Worm (Caenorhabditis elegans) whole organism, L4 larva: ENCODE data around the gene F43C9.1.

Experiments
- D1046.2 ChIP-seq: fragments of 200-800 bp; sonication (Bioruptor generic); IDR thresholded peaks from 2 replicates; pipeline ENCODE4 v1.3.6; 2022; ENCODE audit warnings: missing genetic modification characterization, missing compliant biosample characterization
- F37D6.2 ChIP-seq: sonication (generic microtip); optimal IDR thresholded peaks from 2 replicates; lab custom pipeline; 2016; ENCODE audit warnings: mild to moderate bottlenecking, missing genetic modification characterization, missing compliant biosample characterization
- T20F7.1 ChIP-seq: fragments of 200-800 bp; sonication (Bioruptor generic); optimal IDR thresholded peaks from 2 replicates; lab custom pipeline; 2018; ENCODE audit warnings: mild to moderate bottlenecking, missing genetic modification characterization, missing compliant biosample characterization
- T26A8.4 ChIP-seq: fragments of 200-800 bp; sonication (Bioruptor generic); IDR thresholded peaks from 2 replicates; pipeline ENCODE4 v1.3.6; 2022; ENCODE audit warnings: missing genetic modification characterization, missing compliant biosample characterization
- Y75B8A.6 ChIP-seq: fragments of 200-800 bp; sonication (Bioruptor generic); IDR thresholded peaks from 2 replicates; pipeline ENCODE4 v1.3.6; 2022; ENCODE audit warnings: missing genetic modification reagents, missing genetic modification characterization, missing compliant biosample characterization
- ZK546.5 ChIP-seq, 2 experiments: sonication (generic microtip); optimal IDR thresholded peaks; 2 replicates each; lab custom pipeline; 2017; ENCODE audit warnings: missing biosample characterization in 2 of 2, missing genetic modification characterization in 2 of 2
- arid-1 ChIP-seq: fragments of 200-800 bp; sonication (Bioruptor generic); conservative IDR thresholded peaks from 2 replicates; pipeline ENCODE4 v1.3.6; 2022; ENCODE audit warnings: missing genetic modification reagents, missing genetic modification characterization, missing compliant biosample characterization
- ceh-20 ChIP-seq: fragments of 200-800 bp; sonication (Bioruptor generic); IDR thresholded peaks from 2 replicates; pipeline ENCODE4 v1.3.6; 2022; ENCODE audit warnings: missing genetic modification reagents, missing genetic modification characterization, missing compliant biosample characterization
- ceh-44 ChIP-seq: fragments of 200-800 bp; sonication (Bioruptor generic); IDR thresholded peaks from 2 replicates; pipeline ENCODE4 v1.3.6; 2022; ENCODE audit warnings: missing genetic modification reagents, missing genetic modification characterization, missing compliant biosample characterization
- daf-12 ChIP-seq: fragments of 150-350 bp; optimal IDR thresholded peaks from 2 replicates; lab custom pipeline; 2014; ENCODE audit warnings: missing biosample characterization, missing genetic modification reagents, missing genetic modification characterization
- daf-16 ChIP-seq, 3 experiments: sonication (generic microtip); optimal IDR thresholded peaks; 2 replicates each; lab custom pipeline; 2016 to 2017; ENCODE audit warnings: missing genetic modification characterization in 3 of 3, missing genetic modification reagents in 3 of 3, mild to moderate bottlenecking in 2 of 3, missing compliant biosample characterization in 2 of 3, missing biosample characterization in 1 of 3, moderate library complexity in 1 of 3
- daf-8 ChIP-seq: fragments of 200-800 bp; sonication (Bioruptor generic); IDR thresholded peaks from 2 replicates; pipeline ENCODE4 v1.3.6; 2022; ENCODE audit warnings: missing genetic modification characterization, missing compliant biosample characterization
- dmd-6 ChIP-seq: fragments of 200-800 bp; sonication (Bioruptor generic); IDR thresholded peaks from 2 replicates; pipeline ENCODE4 v1.3.6; 2022; ENCODE audit warnings: missing genetic modification reagents, missing genetic modification characterization, missing compliant biosample characterization
- dmd-8 ChIP-seq: fragments of 200-800 bp; sonication (Bioruptor generic); IDR thresholded peaks from 2 replicates; pipeline ENCODE4 v1.3.6; 2022; ENCODE audit warnings: missing genetic modification characterization, missing compliant biosample characterization
- dmd-9 ChIP-seq: fragments of 200-800 bp; sonication (Bioruptor generic); IDR thresholded peaks from 2 replicates; pipeline ENCODE4 v1.3.6; 2022; ENCODE audit warnings: missing genetic modification reagents, missing genetic modification characterization, missing compliant biosample characterization
- dve-1 ChIP-seq: sonication (generic microtip); optimal IDR thresholded peaks from 2 replicates; lab custom pipeline; 2017; ENCODE audit warnings: antibody characterized with exemption, mild to moderate bottlenecking, missing genetic modification characterization, missing compliant biosample characterization; ENCODE audit not compliant: insufficient read depth
- hif-1 ChIP-seq, 2 experiments: sonication (generic microtip); optimal IDR thresholded peaks; 2 replicates each; lab custom pipeline; 2016 to 2017; ENCODE audit warnings: missing compliant biosample characterization in 2 of 2, missing genetic modification characterization in 2 of 2, missing genetic modification reagents in 2 of 2, missing genotype in 2 of 2, mild to moderate bottlenecking in 1 of 2
- hlh-11 ChIP-seq: fragments of 200-800 bp; sonication (Bioruptor generic); optimal IDR thresholded peaks from 2 replicates; lab custom pipeline; 2018; ENCODE audit warnings: mild to moderate bottlenecking, missing genetic modification characterization, missing compliant biosample characterization
- hlh-30 ChIP-seq: sonication (generic microtip); optimal IDR thresholded peaks from 2 replicates; lab custom pipeline; 2017; ENCODE audit warnings: antibody characterized with exemption, mild to moderate bottlenecking, missing genetic modification characterization, missing compliant biosample characterization; ENCODE audit not compliant: insufficient read depth
- jun-1 ChIP-seq: fragments of 150-350 bp; optimal IDR thresholded peaks from 2 replicates; lab custom pipeline; 2014; ENCODE audit warnings: missing biosample characterization, missing genetic modification reagents, missing genetic modification characterization
- lin-1 ChIP-seq: fragments of 200-800 bp; sonication (Bioruptor generic); IDR thresholded peaks from 2 replicates; pipeline ENCODE4 v1.3.6; 2022; ENCODE audit warnings: missing genetic modification reagents, missing genetic modification characterization, missing compliant biosample characterization
- lin-13 ChIP-seq: fragments of 150-350 bp; optimal IDR thresholded peaks from 2 replicates; lab custom pipeline; 2014; ENCODE audit warnings: missing biosample characterization, missing genetic modification reagents, missing genetic modification characterization
- lin-15B ChIP-seq: fragments of 150-350 bp; sonication (generic microtip); optimal IDR thresholded peaks from 3 replicates; lab custom pipeline; 2014; ENCODE audit warnings: missing biosample characterization, missing genetic modification characterization
- lir-3 ChIP-seq: sonication (generic microtip); optimal IDR thresholded peaks from 2 replicates; lab custom pipeline; 2016; ENCODE audit warnings: mild to moderate bottlenecking, missing genetic modification characterization, missing compliant biosample characterization
- lsy-2 ChIP-seq, 2 experiments: fragments of 150-350 bp in 1 of 2; sonication (generic microtip) in 1 of 2; optimal IDR thresholded peaks; 2 replicates each; lab custom pipeline; 2014 to 2017; ENCODE audit warnings: missing biosample characterization in 2 of 2, missing genetic modification characterization in 2 of 2
- madf-9 ChIP-seq: fragments of 200-800 bp; sonication (Bioruptor generic); conservative IDR thresholded peaks from 2 replicates; pipeline ENCODE4 v1.3.6; 2022; ENCODE audit warnings: missing genetic modification reagents, missing genetic modification characterization, missing compliant biosample characterization
- mdt-29 ChIP-seq: fragments of 200-800 bp; sonication (Bioruptor generic); IDR thresholded peaks from 2 replicates; pipeline ENCODE4 v1.3.6; 2022; ENCODE audit warnings: missing genetic modification reagents, missing genetic modification characterization, missing compliant biosample characterization
- mep-1 ChIP-seq: fragments of 150-350 bp; sonication (generic microtip); optimal IDR thresholded peaks from 3 replicates; lab custom pipeline; 2014; ENCODE audit warnings: missing biosample characterization, missing genetic modification characterization
- mes-2 ChIP-seq: sonication (generic microtip); optimal IDR thresholded peaks from 2 replicates; lab custom pipeline; 2016; ENCODE audit warnings: missing genotype, mild to moderate bottlenecking, missing genetic modification characterization, missing compliant biosample characterization; ENCODE audit not compliant: poor library complexity, severe bottlenecking
- mxl-2 ChIP-seq: fragments of 200-800 bp; sonication (Bioruptor generic); conservative IDR thresholded peaks from 2 replicates; pipeline ENCODE4 v1.3.6; 2022; ENCODE audit warnings: missing genetic modification reagents, missing genetic modification characterization, missing compliant biosample characterization
- mxl-3 ChIP-seq: fragments of 200-800 bp; sonication (Bioruptor generic); optimal IDR thresholded peaks from 2 replicates; lab custom pipeline; 2018; ENCODE audit warnings: mild to moderate bottlenecking, missing genetic modification characterization, missing compliant biosample characterization
- nhr-10 ChIP-seq: fragments of 150-350 bp; optimal IDR thresholded peaks from 2 replicates; lab custom pipeline; 2014; ENCODE audit warnings: missing biosample characterization, missing genetic modification characterization
- nhr-102 ChIP-seq: sonication (generic microtip); optimal IDR thresholded peaks from 2 replicates; lab custom pipeline; 2016; ENCODE audit warnings: mild to moderate bottlenecking, missing genetic modification characterization, moderate library complexity, missing compliant biosample characterization
- nhr-28 ChIP-seq: fragments of 150-350 bp; optimal IDR thresholded peaks from 2 replicates; lab custom pipeline; 2014; ENCODE audit warnings: missing biosample characterization, missing genetic modification characterization
- nhr-41 ChIP-seq: fragments of 200-800 bp; sonication (Bioruptor generic); IDR thresholded peaks from 2 replicates; pipeline ENCODE4 v1.3.6; 2022; ENCODE audit warnings: missing genetic modification reagents, missing genetic modification characterization, missing compliant biosample characterization
- nhr-48 ChIP-seq: sonication (generic microtip); optimal IDR thresholded peaks from 2 replicates; lab custom pipeline; 2016; ENCODE audit warnings: mild to moderate bottlenecking, missing genetic modification characterization, missing compliant biosample characterization
- nhr-6 ChIP-seq: fragments of 150-350 bp; optimal IDR thresholded peaks from 2 replicates; lab custom pipeline; 2014; ENCODE audit warnings: missing biosample characterization, missing genetic modification characterization
- nhr-77 ChIP-seq: fragments of 150-350 bp; optimal IDR thresholded peaks from 2 replicates; lab custom pipeline; 2014; ENCODE audit warnings: missing biosample characterization, missing genetic modification characterization
- pha-4 ChIP-seq, 2 experiments: fragments of 150-350 bp in 1 of 2; fragments of 200-800 bp in 1 of 2; sonication (Bioruptor generic) in 1 of 2; IDR thresholded peaks in 1 of 2; optimal IDR thresholded peaks in 1 of 2; 2 replicates each; pipeline versions ENCODE4 v1.3.6 to Lab custom; 2014 to 2022; ENCODE audit warnings: missing genetic modification characterization in 2 of 2, missing genetic modification reagents in 2 of 2, missing biosample characterization in 1 of 2, missing compliant biosample characterization in 1 of 2
- pqm-1 ChIP-seq: sonication (generic microtip); optimal IDR thresholded peaks from 2 replicates; lab custom pipeline; 2017; ENCODE audit warnings: missing biosample characterization, missing genetic modification characterization
- saeg-2 ChIP-seq: fragments of 200-800 bp; sonication (Bioruptor generic); IDR thresholded peaks from 2 replicates; pipeline ENCODE4 v1.3.6; 2022; ENCODE audit warnings: missing genetic modification reagents, missing genetic modification characterization, missing compliant biosample characterization
- set-16 ChIP-seq: fragments of 200-800 bp; sonication (Bioruptor generic); IDR thresholded peaks from 2 replicates; pipeline ENCODE4 v1.3.6; 2022; ENCODE audit warnings: missing genetic modification reagents, missing genetic modification characterization, missing compliant biosample characterization
- skn-1 ChIP-seq: fragments of 150-350 bp; optimal IDR thresholded peaks from 2 replicates; lab custom pipeline; 2014; ENCODE audit warnings: missing biosample characterization, missing genetic modification characterization
- snpc-4 ChIP-seq: fragments of 150-350 bp; optimal IDR thresholded peaks from 2 replicates; lab custom pipeline; 2014; ENCODE audit warnings: missing biosample characterization, missing genetic modification characterization
- tra-1 ChIP-seq: fragments of 200-800 bp; sonication (Bioruptor generic); IDR thresholded peaks from 2 replicates; pipeline ENCODE4 v1.3.6; 2022; ENCODE audit warnings: missing genetic modification reagents, missing genetic modification characterization, missing compliant biosample characterization
- unc-62 ChIP-seq, 3 experiments: fragments of 150-350 bp in 1 of 3; sonication (generic microtip); optimal IDR thresholded peaks in 2 of 3; peaks in 1 of 3; 1 replicate in 1 of 3; 2 replicates in 2 of 3; lab custom pipeline; 2014 to 2017; ENCODE audit warnings: missing biosample characterization in 3 of 3, missing genetic modification characterization in 3 of 3, missing genetic modification reagents in 3 of 3, missing genotype in 1 of 3
- vab-7 ChIP-seq: fragments of 200-800 bp; sonication (Bioruptor generic); IDR thresholded peaks from 2 replicates; pipeline ENCODE4 v1.3.6; 2022; ENCODE audit warnings: missing genetic modification reagents, missing genetic modification characterization, missing compliant biosample characterization
- zfp-2 ChIP-seq: sonication (generic microtip); optimal IDR thresholded peaks from 2 replicates; lab custom pipeline; 2016; ENCODE audit warnings: mild to moderate bottlenecking, missing genetic modification characterization, missing compliant biosample characterization
- zip-2 ChIP-seq: fragments of 150-350 bp; optimal IDR thresholded peaks from 2 replicates; lab custom pipeline; 2014; ENCODE audit warnings: missing biosample characterization, missing genetic modification characterization

F43C9.1 gene

DNA sequence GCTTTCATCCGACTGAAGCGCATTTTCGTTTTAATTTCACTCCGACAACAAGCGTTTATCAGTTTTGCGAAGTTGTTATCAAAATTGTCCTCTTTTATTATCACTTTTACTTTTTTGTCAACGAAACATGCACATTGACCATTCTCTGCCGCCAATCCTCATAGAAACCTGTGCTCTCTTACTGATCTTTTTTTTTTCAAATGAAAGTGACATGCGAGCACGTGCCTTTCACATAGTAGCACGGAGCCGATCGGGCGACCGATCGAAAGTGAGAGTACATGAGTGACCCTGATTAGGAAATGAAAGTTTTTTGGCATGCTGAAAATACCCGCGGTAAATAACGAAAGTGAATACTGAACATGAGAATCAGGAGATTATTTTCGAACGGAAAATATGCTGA, 983 bp downstream of the F43C9.1 start:
- no peak for TF ChIP-seq mxl-3 (GFP tag; lab: Kevin White, UChicago)
- TF ChIP-seq T20F7.1: peak; percentile 36
- no peak for TF ChIP-seq jun-1 (tag; lab: Kevin White, UChicago)
- TF ChIP-seq F37D6.2 (tag; lab: Kevin White, UChicago): no peak
- no peak for TF ChIP-seq lir-3 (tag; lab: Kevin White, UChicago)
- peak; percentile 76 for TF ChIP-seq lin-1
- peak; percentile 90 for TF ChIP-seq tra-1 (GFP tag; lab: Robert Waterston, UW)
- no peak for TF ChIP-seq T26A8.4
- no peak for TF ChIP-seq set-16 (GFP tag; lab: Robert Waterston, UW)
- no peak for TF ChIP-seq zfp-2 (tag; lab: Kevin White, UChicago)
- peak; percentile 26; the same call in 1 of the 2 replicates for TF ChIP-seq ceh-20 (GFP tag; lab: Robert Waterston, UW)
- peak; percentile 63 for TF ChIP-seq hlh-30 (tag; lab: Kevin White, UChicago)
- no peak for TF ChIP-seq saeg-2
- peak; percentile 36 for TF ChIP-seq mes-2 (tag; lab: Kevin White, UChicago)
- TF ChIP-seq nhr-6: no peak
- no peak for TF ChIP-seq vab-7
- TF ChIP-seq nhr-28 (tag; lab: Kevin White, UChicago): peak; percentile 52
- TF ChIP-seq Y75B8A.6 (GFP tag; lab: Robert Waterston, UW): peak; percentile 28; the same call in 1 of the 2 replicates
- TF ChIP-seq mep-1 (tag; lab: Kevin White, UChicago): peak; percentile 22
- peak; percentile 55; the same call in 1 of the 2 replicates for TF ChIP-seq mdt-29 (GFP tag; lab: Robert Waterston, UW)
- peak; percentile 71 for TF ChIP-seq nhr-77 (tag; lab: Kevin White, UChicago)
- peak; percentile 95 for TF ChIP-seq dve-1 (tag; lab: Kevin White, UChicago)
- no peak for TF ChIP-seq snpc-4 (tag; lab: Kevin White, UChicago)
- TF ChIP-seq nhr-102 (tag; lab: Kevin White, UChicago): peak; percentile 83
- peak; percentile 95 for TF ChIP-seq hlh-11 (tag; lab: Kevin White, UChicago)
- TF ChIP-seq pqm-1 (tag; lab: Kevin White, UChicago): peak; percentile 80
- peak; percentile 97 for TF ChIP-seq dmd-6 (GFP tag; lab: Robert Waterston, UW)
- no peak for TF ChIP-seq lin-13 (GFP tag; lab: Kevin White, UChicago)
- peak; percentile 59 for TF ChIP-seq nhr-10
- no peak for TF ChIP-seq madf-9 (GFP tag; lab: Robert Waterston, UW)
- TF ChIP-seq ceh-44 (GFP tag; lab: Robert Waterston, UW): no peak
- TF ChIP-seq unc-62 (GFP tag; optimal IDR thresholded peaks at IDR 0.05 in 1 of 2; lab: Kevin White, UChicago): peak in 1 of 2 experiments; percentile 10
- no peak for TF ChIP-seq unc-62 (tag; optimal IDR thresholded peaks at IDR 0.05; lab: Kevin White, UChicago)
- peak; percentile 50; the same call in 1 of the 2 replicates for TF ChIP-seq nhr-41 (GFP tag; lab: Robert Waterston, UW)
- no peak for TF ChIP-seq dmd-8 (GFP tag; lab: Robert Waterston, UW)
- no peak for TF ChIP-seq daf-12 (tag; lab: Kevin White, UChicago)
- TF ChIP-seq nhr-48 (tag; lab: Kevin White, UChicago): peak; percentile 89
- no peak for TF ChIP-seq lsy-2 (tag; optimal IDR thresholded peaks at IDR 0.05; lab: Kevin White, UChicago)
- TF ChIP-seq daf-8: no peak
- TF ChIP-seq mxl-2: peak; percentile 90
- TF ChIP-seq ZK546.5 (tag; optimal IDR thresholded peaks at IDR 0.05; lab: Kevin White, UChicago): no peak
- TF ChIP-seq daf-16 (GFP tag; optimal IDR thresholded peaks at IDR 0.05; lab: Kevin White, UChicago): peak in 1 of 2 experiments; percentile 76
- TF ChIP-seq daf-16 (tag; optimal IDR thresholded peaks at IDR 0.05; lab: Kevin White, UChicago): peak; percentile 96
- TF ChIP-seq lin-15B (tag; lab: Kevin White, UChicago): no peak
- TF ChIP-seq zip-2 (tag; lab: Kevin White, UChicago): no peak
- TF ChIP-seq D1046.2 (GFP tag; lab: Robert Waterston, UW): no peak
- TF ChIP-seq dmd-9 (GFP tag; lab: Robert Waterston, UW): no peak
- peak; percentile 59; the same call in 1 of the 2 replicates for TF ChIP-seq pha-4 (GFP tag; IDR thresholded peaks at IDR 0.05; lab: Robert Waterston, UW)
- no peak for TF ChIP-seq pha-4 (tag; optimal IDR thresholded peaks at IDR 0.05; lab: Kevin White, UChicago)
- TF ChIP-seq hif-1 (tag; optimal IDR thresholded peaks at IDR 0.05; lab: Kevin White, UChicago): peak in 1 of 2 experiments; percentile 60
- no peak for TF ChIP-seq skn-1 (tag; lab: Kevin White, UChicago)
- TF ChIP-seq arid-1 (GFP tag; lab: Robert Waterston, UW): no peak
